Fruit fly (Drosophila melanogaster) whole organism, embryonic: ENCODE data around the gene RpL4.
A peak's percentile ranks its signal among the peaks of the same experiment; 100 is the strongest.

ENCODE experiments used
- Asciz ChIP-seq: fragments of 200-800 bp; sonication (Bioruptor generic); optimal IDR thresholded peaks from 2 replicates; lab custom pipeline; 2017; ENCODE audit warnings: missing biosample characterization, mild to moderate bottlenecking, missing genetic modification characterization, missing genetic modification reagents
- Bgb ChIP-seq: fragments of 200-800 bp; sonication (Bioruptor generic); IDR thresholded peaks from 2 replicates; pipeline ENCODE4 v1.3.6; 2022; ENCODE audit warnings: missing biosample characterization, missing genetic modification characterization; ENCODE audit not compliant: partially characterized antibody
- C15 ChIP-seq: fragments of 200-800 bp; sonication (Bioruptor generic); IDR thresholded peaks from 3 replicates; pipeline ENCODE4 v1.3.6; 2022; ENCODE audit warnings: missing biosample characterization, missing genetic modification characterization
- CG10543 ChIP-seq: fragments of 200-800 bp; sonication (Bioruptor generic); optimal IDR thresholded peaks from 3 replicates; lab custom pipeline; 2017; ENCODE audit warnings: missing biosample characterization, mild to moderate bottlenecking, missing genetic modification characterization, moderate library complexity
- CG10979 ChIP-seq: fragments of 200-800 bp; sonication (Bioruptor generic); optimal IDR thresholded peaks from 2 replicates; lab custom pipeline; 2018; ENCODE audit warnings: missing biosample characterization, mild to moderate bottlenecking, missing genetic modification characterization, moderate library complexity
- CG12659 ChIP-seq: fragments of 200-800 bp; sonication (Bioruptor generic); optimal IDR thresholded peaks from 3 replicates; lab custom pipeline; 2017; ENCODE audit warnings: mild to moderate bottlenecking, missing biosample characterization, missing genetic modification reagents, missing genetic modification characterization
- CG13894 ChIP-seq: fragments of 200-800 bp; sonication (Bioruptor generic); optimal IDR thresholded peaks from 3 replicates; lab custom pipeline; 2018; ENCODE audit warnings: missing biosample characterization, mild to moderate bottlenecking, missing genetic modification characterization, moderate library complexity
- CG14050 ChIP-seq: fragments of 200-800 bp; sonication (Bioruptor generic); IDR thresholded peaks from 3 replicates; pipeline ENCODE4 v1.3.6; 2022; ENCODE audit warnings: missing biosample characterization, missing genetic modification characterization
- CG15514 ChIP-seq: fragments of 200-800 bp; sonication (Bioruptor generic); optimal IDR thresholded peaks from 3 replicates; lab custom pipeline; 2017; ENCODE audit warnings: missing biosample characterization, missing genetic modification characterization, mild to moderate bottlenecking, moderate library complexity, missing genetic modification reagents
- CG16779 ChIP-seq: fragments of 200-800 bp; sonication (Bioruptor generic); IDR thresholded peaks from 2 replicates; pipeline ENCODE4 v1.3.6; 2022; ENCODE audit warnings: missing biosample characterization, missing genetic modification characterization
- CG17385 ChIP-seq: fragments of 200-800 bp; sonication (Bioruptor generic); optimal IDR thresholded peaks from 3 replicates; lab custom pipeline; 2018; ENCODE audit warnings: missing biosample characterization, mild to moderate bottlenecking, missing genetic modification characterization
- CG2120 ChIP-seq: fragments of 200-800 bp; sonication (Bioruptor generic); optimal IDR thresholded peaks from 3 replicates; lab custom pipeline; 2016; ENCODE audit warnings: missing biosample characterization, missing genetic modification characterization
- CG34376 ChIP-seq: fragments of 200-800 bp; sonication (Bioruptor generic); optimal IDR thresholded peaks from 2 replicates; lab custom pipeline; 2018; ENCODE audit warnings: missing biosample characterization, mild to moderate bottlenecking, missing genetic modification characterization
- CG4424 ChIP-seq: fragments of 200-800 bp; sonication (Bioruptor generic); optimal IDR thresholded peaks from 3 replicates; lab custom pipeline; 2016; ENCODE audit warnings: missing biosample characterization, missing genetic modification characterization
- CG6175 ChIP-seq: fragments of 200-800 bp; sonication (Bioruptor generic); IDR thresholded peaks from 3 replicates; pipeline ENCODE4 v1.3.6; 2022; ENCODE audit warnings: missing biosample characterization, missing genetic modification characterization
- Doc3 ChIP-seq: fragments of 200-800 bp; sonication (Bioruptor generic); IDR thresholded peaks from 3 replicates; pipeline ENCODE4 v1.3.6; 2022; ENCODE audit warnings: missing biosample characterization, missing genetic modification characterization; ENCODE audit not compliant: partially characterized antibody
- Dref ChIP-seq: fragments of 200-800 bp; sonication (Bioruptor generic); IDR thresholded peaks from 2 replicates; pipeline ENCODE4 v1.3.6; 2022; ENCODE audit warnings: missing biosample characterization, missing genetic modification characterization
- Drgx ChIP-seq: fragments of 200-800 bp; sonication (Bioruptor generic); IDR thresholded peaks from 2 replicates; pipeline ENCODE4 v1.3.6; 2022; ENCODE audit warnings: missing biosample characterization, missing genetic modification characterization
- HHEX ChIP-seq: fragments of 200-800 bp; sonication (Bioruptor generic); optimal IDR thresholded peaks from 3 replicates; lab custom pipeline; 2017; ENCODE audit warnings: missing biosample characterization, mild to moderate bottlenecking, missing genetic modification characterization, missing genetic modification reagents
- HLH3B ChIP-seq: fragments of 200-800 bp; sonication (Bioruptor generic); IDR thresholded peaks from 2 replicates; pipeline ENCODE4 v1.3.6; 2022; ENCODE audit warnings: missing biosample characterization, missing genetic modification characterization
- HLH4C ChIP-seq: fragments of 200-800 bp; sonication (Bioruptor generic); IDR thresholded peaks from 3 replicates; pipeline ENCODE4 v1.3.6; 2022; ENCODE audit warnings: missing biosample characterization, missing genetic modification characterization; ENCODE audit not compliant: partially characterized antibody
- Med ChIP-seq: fragments of 200-800 bp; sonication (Bioruptor generic); peaks from one replicate; lab custom pipeline; 2016; ENCODE audit warnings: missing biosample characterization, missing genetic modification characterization, mild to moderate bottlenecking, inconsistent platforms, moderate library complexity
- NC2β ChIP-seq: fragments of 200-800 bp; sonication (Bioruptor generic); optimal IDR thresholded peaks from 2 replicates; lab custom pipeline; 2016; ENCODE audit warnings: missing biosample characterization, missing genetic modification characterization
- Oli ChIP-seq: fragments of 200-800 bp; sonication (Bioruptor generic); optimal IDR thresholded peaks from 2 replicates; lab custom pipeline; 2018; ENCODE audit warnings: missing biosample characterization, mild to moderate bottlenecking, missing genetic modification characterization, moderate library complexity
- Rfx ChIP-seq: fragments of 200-800 bp; sonication (Bioruptor generic); IDR thresholded peaks from 2 replicates; pipeline ENCODE4 v1.3.6; 2022; ENCODE audit warnings: missing biosample characterization, missing genetic modification characterization
- Sry-β ChIP-seq: fragments of 200-800 bp; sonication (Bioruptor generic); optimal IDR thresholded peaks from 2 replicates; lab custom pipeline; 2018; ENCODE audit warnings: missing biosample characterization, mild to moderate bottlenecking, missing genetic modification characterization, moderate library complexity
- amos ChIP-seq: fragments of 200-800 bp; sonication (Bioruptor generic); IDR thresholded peaks from 2 replicates; pipeline ENCODE4 v1.3.6; 2022; ENCODE audit warnings: missing biosample characterization, missing genetic modification characterization; ENCODE audit not compliant: partially characterized antibody
- cad ChIP-seq: fragments of >200 bp; optimal IDR thresholded peaks from 2 replicates; lab custom pipeline; 2017; ENCODE audit warnings: missing biosample characterization, missing genetic modification characterization
- cwo ChIP-seq: fragments of 200-800 bp; sonication (Bioruptor generic); optimal IDR thresholded peaks from 3 replicates; lab custom pipeline; 2017; ENCODE audit warnings: missing biosample characterization, missing genetic modification characterization, mild to moderate bottlenecking, moderate library complexity, missing genetic modification reagents
- disco-r ChIP-seq: fragments of 200-800 bp; sonication (Bioruptor generic); optimal IDR thresholded peaks from 2 replicates; lab custom pipeline; 2016; ENCODE audit warnings: missing biosample characterization, missing genetic modification characterization
- dmrt11E ChIP-seq: fragments of 200-800 bp; sonication (Bioruptor generic); optimal IDR thresholded peaks from 3 replicates; lab custom pipeline; 2018; ENCODE audit warnings: missing biosample characterization, mild to moderate bottlenecking, missing genetic modification characterization, moderate library complexity
- dysf ChIP-seq: fragments of 200-800 bp; sonication (Bioruptor generic); IDR thresholded peaks from 3 replicates; pipeline ENCODE4 v1.3.6; 2022; ENCODE audit warnings: missing biosample characterization, missing genetic modification characterization
- gsb ChIP-seq: fragments of 200-800 bp; sonication (Bioruptor generic); IDR thresholded peaks from 2 replicates; pipeline ENCODE4 v1.3.6; 2022; ENCODE audit warnings: missing biosample characterization, missing genetic modification characterization
- lab ChIP-seq: fragments of 200-800 bp; sonication (Bioruptor generic); optimal IDR thresholded peaks from 3 replicates; lab custom pipeline; 2017; ENCODE audit warnings: missing biosample characterization, missing genetic modification characterization, mild to moderate bottlenecking, moderate library complexity, missing genetic modification reagents
- otp ChIP-seq: fragments of 200-800 bp; sonication (Bioruptor generic); IDR thresholded peaks from 3 replicates; pipeline ENCODE4, ENCODE4 v1.3.6; 2022; ENCODE audit warnings: missing biosample characterization, missing genetic modification characterization
- pan ChIP-seq, 4 experiments: fragments of >200 bp in 3 of 4; fragments of 200-800 bp in 1 of 4; sonication (Bioruptor generic) in 1 of 4; optimal IDR thresholded peaks in 3 of 4; IDR thresholded peaks in 1 of 4; 2 replicates each; pipeline versions ENCODE4 v1.3.6 to Lab custom; 2017 to 2022; ENCODE audit warnings: missing biosample characterization in 2 of 4, missing genetic modification characterization in 2 of 4, mixed read lengths in 1 of 4
- pzg ChIP-seq: fragments of 200-800 bp; sonication (Bioruptor generic); optimal IDR thresholded peaks from 3 replicates; lab custom pipeline; 2018; ENCODE audit warnings: missing biosample characterization, mild to moderate bottlenecking, missing genetic modification characterization, moderate library complexity
- row ChIP-seq: fragments of 200-800 bp; sonication (Bioruptor generic); IDR thresholded peaks from 3 replicates; pipeline ENCODE4 v1.3.6; 2022; ENCODE audit warnings: missing biosample characterization, missing genetic modification characterization
- scrt ChIP-seq: fragments of 200-800 bp; sonication (Bioruptor generic); optimal IDR thresholded peaks from 2 replicates; lab custom pipeline; 2018; ENCODE audit warnings: missing biosample characterization, mild to moderate bottlenecking, missing genetic modification characterization, moderate library complexity
- slbo ChIP-seq: fragments of 200-800 bp; sonication (Bioruptor generic); IDR thresholded peaks from 2 replicates; pipeline ENCODE4 v1.3.6; 2022; ENCODE audit warnings: missing biosample characterization, missing genetic modification characterization
- sug ChIP-seq: fragments of 200-800 bp; optimal IDR thresholded peaks from 2 replicates; lab custom pipeline; 2019; ENCODE audit warnings: missing biosample characterization, mild to moderate bottlenecking, missing genetic modification characterization, moderate library complexity
- zf30C ChIP-seq: fragments of 200-800 bp; sonication (Bioruptor generic); optimal IDR thresholded peaks from 3 replicates; lab custom pipeline; 2018; ENCODE audit warnings: missing biosample characterization, mild to moderate bottlenecking, missing genetic modification characterization

Gene RpL4

dm6 chr3R:27953890-27954289 lies 31.3 kb downstream of the RpL4 start, which contains the start of gene CG4951 (continued):
- TF ChIP-seq CG15514 (GFP tag; lab: Kevin White, UChicago) (peak; percentile 68), Doc3 (0 out of 3 replicates have a peak, but pooled peaks have one; percentile 42), CG17385 (GFP tag; lab: Kevin White, UChicago) (no peak), CG6175 (GFP tag; lab: Robert Waterston, UW) (no peak), lab (GFP tag; lab: Kevin White, UChicago) (no peak), Oli (tag; lab: Kevin White, UChicago) (no peak), CG12659 (GFP tag; lab: Kevin White, UChicago) (peak; percentile 2), pzg (GFP tag; lab: Kevin White, UChicago) (peak; percentile 91), Dref (GFP tag; lab: Robert Waterston, UW) (peak; percentile 94), scrt (GFP tag; lab: Kevin White, UChicago) (no peak), CG10979 (no peak), Bgb (GFP tag; lab: Robert Waterston, UW) (peak; percentile 61), NC2β (GFP tag; lab: Kevin White, UChicago) (no peak), HHEX (GFP tag; lab: Kevin White, UChicago) (no peak), CG4424 (GFP tag; lab: Kevin White, UChicago) (no peak), disco-r (GFP tag; lab: Kevin White, UChicago) (no peak), otp (no peak), CG14050 (GFP tag; lab: Robert Waterston, UW) (no peak), amos (GFP tag; lab: Robert Waterston, UW) (peak; percentile 59; the same call in 1 of the 2 replicates)
- TF ChIP-seq, all 482 proteins: peak for 60

DNA sequence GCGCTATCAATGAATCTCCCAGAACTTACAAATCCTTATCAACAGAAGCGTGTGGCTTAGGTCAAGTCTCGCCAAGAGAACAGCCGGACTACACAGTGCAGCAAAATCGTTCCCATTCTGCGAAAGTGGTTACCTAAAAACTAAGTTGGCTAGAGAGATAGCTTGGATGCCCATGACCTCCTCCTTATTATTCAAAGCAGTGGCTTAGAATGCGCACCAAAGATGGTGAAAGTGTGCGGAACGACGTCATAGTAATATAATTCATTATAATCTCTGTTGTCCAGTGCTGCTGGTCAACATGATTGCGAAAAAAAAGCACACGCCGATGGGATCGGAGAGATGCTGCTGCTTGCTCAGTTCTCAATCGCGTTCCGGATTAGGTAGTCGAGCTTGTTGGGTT lies 31.9 kb downstream of the RpL4 start, which contains the start of gene Nep7:
TSS of gene Nep7 (plus strand) at position 385 of the 400 bp plus-strand sequence.
- 0 out of 2 replicates have a peak, but pooled peaks have one; percentile 35 for TF ChIP-seq slbo
- peak; percentile 37; the same call in 1 of the 2 replicates for TF ChIP-seq Drgx (GFP tag; lab: Robert Waterston, UW)
- peak; percentile 46 for TF ChIP-seq CG10543 (GFP tag; lab: Kevin White, UChicago)
- TF ChIP-seq CG13894 = no peak
- TF ChIP-seq HLH4C (GFP tag; lab: Robert Waterston, UW) = no peak
- 0 out of 3 replicates have a peak, but pooled peaks have one; percentile 26 for TF ChIP-seq C15 (GFP tag; lab: Robert Waterston, UW)
- TF ChIP-seq CG34376 (GFP tag; lab: Kevin White, UChicago) = peak; percentile 81
- TF ChIP-seq pan (optimal IDR thresholded peaks at IDR 0.05; lab: Kevin White, UChicago) = no peak
- peak in 1 of 2 experiments; percentile 5 for TF ChIP-seq pan (GFP tag; optimal IDR thresholded peaks at IDR 0.05 in 1 of 2, IDR thresholded peaks at IDR 0.05 in 1 of 2)
- 0 out of 3 replicates have a peak, but pooled peaks have one; percentile 30 for TF ChIP-seq dysf
- TF ChIP-seq Sry-β (GFP tag; lab: Kevin White, UChicago) = no peak
- TF ChIP-seq cwo (GFP tag; lab: Kevin White, UChicago) = peak; percentile 47
- peak; percentile 73 for TF ChIP-seq Med (GFP tag; lab: Kevin White, UChicago)
- 0 out of 2 replicates have a peak, but pooled peaks have one; percentile 28 for TF ChIP-seq Rfx (GFP tag; lab: Robert Waterston, UW)
- no peak for TF ChIP-seq Asciz (GFP tag; lab: Kevin White, UChicago)
- no peak for TF ChIP-seq cad (GFP tag; lab: Kevin White, UChicago)
- TF ChIP-seq CG16779 (GFP tag; lab: Robert Waterston, UW) = no peak
- no peak for TF ChIP-seq zf30C (GFP tag; lab: Kevin White, UChicago)
- TF ChIP-seq CG2120 (GFP tag; lab: Kevin White, UChicago) = peak; percentile 26
- TF ChIP-seq dmrt11E (tag; lab: Kevin White, UChicago) = no peak
- peak; percentile 21; the same call in 1 of the 2 replicates for TF ChIP-seq gsb (GFP tag; lab: Robert Waterston, UW)
- TF ChIP-seq row (GFP tag; lab: Robert Waterston, UW) = peak; percentile 27; the same call in 1 of the 3 replicates
- TF ChIP-seq HLH3B (GFP tag; lab: Robert Waterston, UW) = 0 out of 2 replicates have a peak, but pooled peaks have one; percentile 12
- peak; percentile 29 for TF ChIP-seq sug (tag; lab: Kevin White, UChicago)
- TF ChIP-seq, all 482 proteins: peak for 15
